Worm (Caenorhabditis elegans): Measurements from ENCODE around the gene lys-10.
A peak's percentile ranks its signal among the peaks of the same experiment; 100 is the strongest.

Gene lys-10

DNA sequence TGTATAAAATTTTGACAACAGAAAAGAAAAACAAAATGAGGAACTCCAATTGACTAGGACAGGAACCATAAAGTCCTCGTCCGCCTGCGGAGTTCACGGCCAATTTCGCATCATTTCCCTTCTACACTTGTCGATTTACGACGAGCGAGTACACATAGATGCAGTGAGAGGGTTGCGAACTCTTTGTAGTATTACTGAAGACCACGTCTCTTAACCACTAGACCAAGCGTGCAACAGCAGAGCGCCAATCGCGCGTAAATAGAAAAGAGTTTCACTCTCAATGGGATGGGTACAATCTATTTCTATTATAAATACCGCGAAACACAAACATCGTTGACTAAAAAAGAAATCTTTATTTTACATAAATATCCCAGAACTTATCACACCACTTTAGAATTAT, 42.8 kb downstream of the lys-10 start (continued):
- TF ChIP-seq mef-2 (tag; optimal IDR thresholded peaks at IDR 0.05) (no peak), ets-5 (GFP tag; IDR thresholded peaks at IDR 0.05) (no peak), lin-13 (GFP tag; optimal IDR thresholded peaks at IDR 0.05) (peak; percentile 80), fos-1 (tag; optimal IDR thresholded peaks at IDR 0.05) (peak; percentile 44), C34B4.2 (tag; optimal IDR thresholded peaks at IDR 0.05) (no peak), ceh-88 (GFP tag; IDR thresholded peaks at IDR 0.05) (peak; percentile 63), swsn-7 (tag; optimal IDR thresholded peaks at IDR 0.05) (peak; percentile 88), aha-1 (tag; optimal IDR thresholded peaks at IDR 0.05) (no peak), fkh-10 (GFP tag; optimal IDR thresholded peaks at IDR 0.05) (no peak), lin-35 (GFP tag; optimal IDR thresholded peaks at IDR 0.05) (peak; percentile 78 to 88), dsc-1 (tag; optimal IDR thresholded peaks at IDR 0.05) (peak; percentile 83), skn-1 (tag; optimal IDR thresholded peaks at IDR 0.05) (peak; percentile 67), pqm-1 (tag; optimal IDR thresholded peaks at IDR 0.05) (no peak), Y116A8C.19 (tag; optimal IDR thresholded peaks at IDR 0.05; ENCODE audit: borderline replicate concordance) (no peak), zag-1 (tag; optimal IDR thresholded peaks at IDR 0.05) (no peak), lin-15B (tag; optimal IDR thresholded peaks at IDR 0.05) (peak; percentile 32), unc-86 (tag; optimal IDR thresholded peaks at IDR 0.05) (peak; percentile 25), unc-98 (GFP tag; IDR thresholded peaks at IDR 0.05) (no peak), unc-130 (tag; optimal IDR thresholded peaks at IDR 0.05) (peak; percentile 62), unc-62 (GFP tag; optimal IDR thresholded peaks at IDR 0.05) (no peak), lsy-2 (tag; optimal IDR thresholded peaks at IDR 0.05) (peak; percentile 77 to 87), hpl-2 (GFP tag; optimal IDR thresholded peaks at IDR 0.05) (peak; percentile 76), pag-3 (tag; optimal IDR thresholded peaks at IDR 0.05; ENCODE audit: borderline replicate concordance, insufficient read depth) (no peak), sptf-1 (tag; optimal IDR thresholded peaks at IDR 0.05) (no peak), ztf-11 (tag; optimal IDR thresholded peaks at IDR 0.05) (peak in 1 of 2 experiments; percentile 27), nhr-28 (tag; optimal IDR thresholded peaks at IDR 0.05) (no peak), xbp-1 (tag; optimal IDR thresholded peaks at IDR 0.05) (peak; percentile 85), jun-1 (tag; optimal IDR thresholded peaks at IDR 0.05) (peak; percentile 19), lin-14 (GFP tag; optimal IDR thresholded peaks at IDR 0.05) (peak; percentile 83), grh-1 (GFP tag; IDR thresholded peaks at IDR 0.05) (0 out of 2 replicates have a peak, but pooled peaks have one; percentile 11), nhr-90 (tag; optimal IDR thresholded peaks at IDR 0.05; ENCODE audit: poor library complexity) (peak; percentile 87), lir-3 (tag; optimal IDR thresholded peaks at IDR 0.05; ENCODE audit: poor library complexity) (peak; percentile 61), efl-3 (GFP tag; optimal IDR thresholded peaks at IDR 0.05) (no peak), snu-23 (GFP tag; optimal IDR thresholded peaks at IDR 0.05) (peak; percentile 95), snpc-4 (tag; optimal IDR thresholded peaks at IDR 0.05) (peak; percentile 51), nhr-20 (tag; optimal IDR thresholded peaks at IDR 0.05) (peak; percentile 91), ceh-82 (tag; optimal IDR thresholded peaks at IDR 0.05) (peak; percentile 48 to 88 (median 67)), nhr-76 (tag; optimal IDR thresholded peaks at IDR 0.05) (no peak), lin-39 (tag; optimal IDR thresholded peaks at IDR 0.05) (no peak), sox-4 (tag; optimal IDR thresholded peaks at IDR 0.05) (peak; percentile 50), C16A3.4 (tag; optimal IDR thresholded peaks at IDR 0.05) (peak; percentile 87), fkh-4 (tag; optimal IDR thresholded peaks at IDR 0.05; ENCODE audit: borderline replicate concordance) (no peak), unc-30 (tag; optimal IDR thresholded peaks at IDR 0.05) (no peak), mdl-1 (tag; optimal IDR thresholded peaks at IDR 0.05) (peak in 1 of 2 experiments; percentile 82), pax-3 (tag; optimal IDR thresholded peaks at IDR 0.05) (peak; percentile 49), ceh-63 (GFP tag; optimal IDR thresholded peaks at IDR 0.05) (peak; percentile 37), nhr-11 (tag; optimal IDR thresholded peaks at IDR 0.05) (no peak), elt-3 (tag; optimal IDR thresholded peaks at IDR 0.05) (peak in 2 of 6 experiments; percentile 52 to 55), F16B12.6 (tag; optimal IDR thresholded peaks at IDR 0.05) (peak; percentile 20), nhr-84 (tag; optimal IDR thresholded peaks at IDR 0.05) (no peak), tlp-1 (tag; optimal IDR thresholded peaks at IDR 0.05) (no peak), ztf-4 (tag; optimal IDR thresholded peaks at IDR 0.05) (peak; percentile 53), sup-37 (GFP tag; optimal IDR thresholded peaks at IDR 0.05) (no peak), nhr-12 (tag; optimal IDR thresholded peaks at IDR 0.05) (no peak)
